Worm (Caenorhabditis elegans) whole organism, L1 larva: ENCODE results near the gene F55A11.6.
A peak's percentile ranks its signal among the peaks of the same experiment; 100 is the strongest.

Source experiments
- C16A3.4 ChIP-seq: fragments of 150-350 bp; optimal IDR thresholded peaks from 2 replicates; lab custom pipeline; 2014; ENCODE audit warnings: missing biosample characterization, missing genetic modification characterization
- C34B4.2 ChIP-seq: sonication (generic microtip); optimal IDR thresholded peaks from 2 replicates; lab custom pipeline; 2017; ENCODE audit warnings: mild to moderate bottlenecking, missing genetic modification characterization, missing compliant biosample characterization
- F16B12.6 ChIP-seq: fragments of 150-350 bp; optimal IDR thresholded peaks from 2 replicates; lab custom pipeline; 2014; ENCODE audit warnings: missing biosample characterization, missing genetic modification characterization
- aly-2 ChIP-seq: fragments of 150-350 bp; optimal IDR thresholded peaks from 2 replicates; lab custom pipeline; 2014; ENCODE audit warnings: missing biosample characterization, missing genetic modification characterization
- ama-1 ChIP-seq: fragments of 150-350 bp; optimal IDR thresholded peaks from 2 replicates; lab custom pipeline; 2014
- blmp-1 ChIP-seq: fragments of 150-350 bp; optimal IDR thresholded peaks from 2 replicates; lab custom pipeline; 2014; ENCODE audit warnings: missing biosample characterization, missing genetic modification characterization
- ceh-82 ChIP-seq, 3 experiments: fragments of 150-350 bp in 1 of 3; sonication (generic microtip) in 2 of 3; optimal IDR thresholded peaks; 2 replicates each; lab custom pipeline; 2014 to 2017; ENCODE audit warnings: missing biosample characterization in 3 of 3, missing genetic modification characterization in 3 of 3
- dsc-1 ChIP-seq: sonication (generic microtip); optimal IDR thresholded peaks from 2 replicates; lab custom pipeline; 2016; ENCODE audit warnings: mild to moderate bottlenecking, missing genetic modification characterization, missing compliant biosample characterization
- efl-1 ChIP-seq, 4 experiments: fragments of 150-350 bp; optimal IDR thresholded peaks in 3 of 4; peaks in 1 of 4; 1 replicate in 1 of 4; 2 replicates in 3 of 4; lab custom pipeline; 2014; ENCODE audit warnings: missing biosample characterization in 2 of 4, missing genetic modification characterization in 2 of 4, missing genetic modification reagents in 2 of 4
- efl-3 ChIP-seq: fragments of 200-800 bp; sonication (Bioruptor generic); optimal IDR thresholded peaks from 2 replicates; lab custom pipeline; 2018; ENCODE audit warnings: mild to moderate bottlenecking, missing genetic modification characterization, missing compliant biosample characterization
- egl-27 ChIP-seq, 2 experiments: fragments of 150-350 bp in 1 of 2; sonication (generic microtip); optimal IDR thresholded peaks; 3 replicates each; lab custom pipeline; 2017 to 2018; ENCODE audit warnings: missing biosample characterization in 2 of 2, missing genetic modification characterization in 2 of 2, missing genetic modification reagents in 2 of 2
- elt-2 ChIP-seq: sonication (generic microtip); optimal IDR thresholded peaks from 2 replicates; lab custom pipeline; 2016; ENCODE audit warnings: missing genetic modification characterization, mild to moderate bottlenecking, inconsistent platforms, missing compliant biosample characterization, missing genetic modification reagents
- fkh-8 ChIP-seq: sonication (generic microtip); optimal IDR thresholded peaks from 2 replicates; lab custom pipeline; 2016; ENCODE audit warnings: mild to moderate bottlenecking, missing genetic modification characterization, missing compliant biosample characterization
- fos-1 ChIP-seq: fragments of 150-350 bp; optimal IDR thresholded peaks from 2 replicates; lab custom pipeline; 2014; ENCODE audit warnings: missing biosample characterization, missing genetic modification characterization
- irx-1 ChIP-seq: sonication (generic microtip); optimal IDR thresholded peaks from 2 replicates; lab custom pipeline; 2016; ENCODE audit warnings: missing genetic modification characterization, missing compliant biosample characterization
- jun-1 ChIP-seq: fragments of 150-350 bp; optimal IDR thresholded peaks from 2 replicates; lab custom pipeline; 2014; ENCODE audit warnings: missing biosample characterization, missing genetic modification reagents, missing genetic modification characterization
- lin-13 ChIP-seq: fragments of 150-350 bp; optimal IDR thresholded peaks from 2 replicates; lab custom pipeline; 2014; ENCODE audit warnings: missing biosample characterization, missing genetic modification reagents, missing genetic modification characterization
- lin-14 ChIP-seq: fragments of 200-800 bp; sonication (Bioruptor generic); optimal IDR thresholded peaks from 2 replicates; lab custom pipeline; 2018; ENCODE audit warnings: mild to moderate bottlenecking, missing genetic modification characterization, moderate library complexity, missing compliant biosample characterization
- lin-35 ChIP-seq, 2 experiments: fragments of 150-350 bp; optimal IDR thresholded peaks; 2 replicates each; lab custom pipeline; 2014; ENCODE audit warnings: missing biosample characterization in 2 of 2, missing genetic modification characterization in 2 of 2, missing genetic modification reagents in 2 of 2
- lsy-2 ChIP-seq, 2 experiments: fragments of 150-350 bp; optimal IDR thresholded peaks; 2 replicates each; lab custom pipeline; 2014; ENCODE audit warnings: missing biosample characterization in 2 of 2, missing genetic modification characterization in 2 of 2
- mef-2 ChIP-seq: fragments of 150-350 bp; optimal IDR thresholded peaks from 2 replicates; lab custom pipeline; 2014; ENCODE audit warnings: missing biosample characterization, missing genetic modification characterization
- nhr-11 ChIP-seq: fragments of 150-350 bp; optimal IDR thresholded peaks from 2 replicates; lab custom pipeline; 2014; ENCODE audit warnings: missing biosample characterization, missing genetic modification characterization
- nhr-19 ChIP-seq: fragments of 200-800 bp; sonication (Bioruptor generic); conservative IDR thresholded peaks from 2 replicates; pipeline ENCODE4 v1.3.6; 2022; ENCODE audit warnings: missing genetic modification characterization, missing compliant biosample characterization
- nhr-20 ChIP-seq: sonication (generic microtip); optimal IDR thresholded peaks from 2 replicates; lab custom pipeline; 2016; ENCODE audit warnings: mild to moderate bottlenecking, missing genetic modification characterization, missing compliant biosample characterization
- nhr-47 ChIP-seq: sonication (generic microtip); optimal IDR thresholded peaks from 2 replicates; lab custom pipeline; 2016; ENCODE audit warnings: mild to moderate bottlenecking, missing genetic modification characterization, moderate library complexity, missing compliant biosample characterization
- nhr-71 ChIP-seq: sonication (generic microtip); optimal IDR thresholded peaks from 2 replicates; lab custom pipeline; 2016; ENCODE audit warnings: mild to moderate bottlenecking, missing genetic modification characterization, moderate library complexity, missing compliant biosample characterization
- nhr-76 ChIP-seq: sonication (generic microtip); optimal IDR thresholded peaks from 2 replicates; lab custom pipeline; 2017; ENCODE audit warnings: missing biosample characterization, missing genetic modification characterization
- nhr-77 ChIP-seq: fragments of 150-350 bp; optimal IDR thresholded peaks from 2 replicates; lab custom pipeline; 2014; ENCODE audit warnings: missing biosample characterization, missing genetic modification characterization
- nhr-85 ChIP-seq: sonication (generic microtip); peaks from one replicate; lab custom pipeline; 2016; ENCODE audit warnings: missing genetic modification characterization, inconsistent platforms, missing compliant biosample characterization
- nhr-90 ChIP-seq: sonication (generic microtip); optimal IDR thresholded peaks from 2 replicates; lab custom pipeline; 2016; ENCODE audit warnings: mild to moderate bottlenecking, missing genetic modification characterization, missing compliant biosample characterization; ENCODE audit not compliant: poor library complexity
- pag-3 ChIP-seq: sonication (generic microtip); optimal IDR thresholded peaks from 2 replicates; lab custom pipeline; 2017; ENCODE audit warnings: missing genetic modification characterization, mild to moderate bottlenecking, missing compliant biosample characterization, antibody characterized with exemption, borderline replicate concordance; ENCODE audit not compliant: insufficient read depth
- pqm-1 ChIP-seq: sonication (generic microtip); optimal IDR thresholded peaks from 3 replicates; lab custom pipeline; 2017; ENCODE audit warnings: missing biosample characterization, missing genetic modification characterization
- rnt-1 ChIP-seq: sonication (generic microtip); optimal IDR thresholded peaks from 2 replicates; lab custom pipeline; 2016; ENCODE audit warnings: mild to moderate bottlenecking, missing genetic modification characterization, moderate library complexity, missing compliant biosample characterization
- skn-1 ChIP-seq: fragments of 150-350 bp; optimal IDR thresholded peaks from 2 replicates; lab custom pipeline; 2014; ENCODE audit warnings: missing biosample characterization, missing genetic modification characterization
- snpc-4 ChIP-seq: fragments of 150-350 bp; optimal IDR thresholded peaks from 2 replicates; lab custom pipeline; 2014; ENCODE audit warnings: missing biosample characterization, missing genetic modification characterization
- snu-23 ChIP-seq: sonication (generic microtip); optimal IDR thresholded peaks from 2 replicates; lab custom pipeline; 2016; ENCODE audit warnings: missing genetic modification characterization, missing compliant biosample characterization
- sup-37 ChIP-seq: fragments of 200-800 bp; sonication (Bioruptor generic); optimal IDR thresholded peaks from 2 replicates; lab custom pipeline; 2018; ENCODE audit warnings: mild to moderate bottlenecking, missing genetic modification characterization, missing compliant biosample characterization
- swsn-7 ChIP-seq: sonication (generic microtip); optimal IDR thresholded peaks from 2 replicates; lab custom pipeline; 2016; ENCODE audit warnings: missing genetic modification characterization, missing compliant biosample characterization
- tbx-2 ChIP-seq: sonication (generic microtip); optimal IDR thresholded peaks from 2 replicates; lab custom pipeline; 2016; ENCODE audit warnings: missing genetic modification characterization, missing compliant biosample characterization
- tlp-1 ChIP-seq: fragments of 150-350 bp; optimal IDR thresholded peaks from 2 replicates; lab custom pipeline; 2014; ENCODE audit warnings: missing biosample characterization, missing genetic modification characterization
- unc-62 ChIP-seq: fragments of 150-350 bp; optimal IDR thresholded peaks from 2 replicates; lab custom pipeline; 2014; ENCODE audit warnings: missing biosample characterization, missing genetic modification reagents, missing genetic modification characterization
- vab-15 ChIP-seq: sonication (generic microtip); optimal IDR thresholded peaks from 2 replicates; lab custom pipeline; 2017; ENCODE audit warnings: missing genotype, mild to moderate bottlenecking, missing genetic modification characterization, missing compliant biosample characterization
- ztf-11 ChIP-seq, 2 experiments: sonication (generic microtip); optimal IDR thresholded peaks; 2 replicates each; lab custom pipeline; 2016 to 2017; ENCODE audit warnings: missing genetic modification characterization in 2 of 2, missing biosample characterization in 1 of 2, missing compliant biosample characterization in 1 of 2

Gene F55A11.6

ce11 chrV:11741078-11741477 is 35.6 kb upstream of the F55A11.6 start:
- TF ChIP-seq nhr-77 (tag; lab: Kevin White, UChicago) (no peak), blmp-1 (tag; lab: Kevin White, UChicago) (peak; percentile 96), vab-15 (no peak)

- no peak for TF ChIP-seq pqm-1 (tag; lab: Kevin White, UChicago)
- TF ChIP-seq nhr-76 (tag; lab: Kevin White, UChicago): no peak
- TF ChIP-seq ceh-82 (tag; optimal IDR thresholded peaks at IDR 0.05; lab: Kevin White, UChicago): no peak
- no peak for TF ChIP-seq lin-35 (GFP tag; optimal IDR thresholded peaks at IDR 0.05; lab: Kevin White, UChicago)
- no peak for TF ChIP-seq lin-14 (GFP tag; lab: Kevin White, UChicago)
- TF ChIP-seq tbx-2 (tag; lab: Kevin White, UChicago): no peak
- no peak for TF ChIP-seq efl-3
- no peak for TF ChIP-seq nhr-20 (tag; lab: Kevin White, UChicago)
- TF ChIP-seq snpc-4 (tag; lab: Kevin White, UChicago): no peak
- no peak for TF ChIP-seq aly-2 (tag; lab: Kevin White, UChicago)
- no peak for TF ChIP-seq snu-23 (GFP tag; lab: Kevin White, UChicago)
- no peak for TF ChIP-seq mef-2 (tag; lab: Kevin White, UChicago)
- TF ChIP-seq rnt-1: peak; percentile 10
- peak; percentile 68 for TF ChIP-seq F16B12.6 (tag; lab: Kevin White, UChicago)
- no peak for TF ChIP-seq nhr-47
- TF ChIP-seq lsy-2 (tag; optimal IDR thresholded peaks at IDR 0.05; lab: Kevin White, UChicago): peak in 1 of 2 experiments; percentile 10
- TF ChIP-seq lin-13 (GFP tag; lab: Kevin White, UChicago): no peak
- no peak for TF ChIP-seq skn-1 (tag; lab: Kevin White, UChicago)
- no peak for TF ChIP-seq efl-1 (optimal IDR thresholded peaks at IDR 0.05; lab: Kevin White, UChicago)
- peak in 1 of 2 experiments; percentile 83 for TF ChIP-seq efl-1 (GFP tag; optimal IDR thresholded peaks at IDR 0.05 in 1 of 2; lab: Kevin White, UChicago)
- no peak for TF ChIP-seq irx-1
- TF ChIP-seq nhr-85: no peak
- TF ChIP-seq dsc-1 (tag; lab: Kevin White, UChicago): no peak
- TF ChIP-seq pag-3 (tag; lab: Kevin White, UChicago): no peak
- no peak for TF ChIP-seq nhr-90 (tag; lab: Kevin White, UChicago)
- no peak for TF ChIP-seq swsn-7 (tag; lab: Kevin White, UChicago)
- TF ChIP-seq fos-1: no peak
- no peak for TF ChIP-seq nhr-11 (tag; lab: Kevin White, UChicago)
- TF ChIP-seq jun-1 (tag; lab: Kevin White, UChicago): no peak
- no peak for TF ChIP-seq C16A3.4 (tag; lab: Kevin White, UChicago)
- TF ChIP-seq C34B4.2 (tag; lab: Kevin White, UChicago): no peak
- TF ChIP-seq ama-1 (lab: Kevin White, UChicago): no peak
- TF ChIP-seq tlp-1: no peak
- no peak for TF ChIP-seq sup-37 (GFP tag; lab: Kevin White, UChicago)
- TF ChIP-seq fkh-8: no peak
Measured at ce11 chrV:11751480-11751879, 25.2 kb upstream of the F55A11.6 start.

- peak; percentile 63 for TF ChIP-seq elt-2
- TF ChIP-seq C34B4.2 (tag; lab: Kevin White, UChicago): no peak
Measured at ce11 chrV:11755848-11756247, 20.8 kb upstream of the F55A11.6 start.

- TF ChIP-seq ztf-11 (tag; optimal IDR thresholded peaks at IDR 0.05; lab: Kevin White, UChicago) (no peak), nhr-19 (GFP tag; lab: Robert Waterston, UW) (no peak), dsc-1 (tag; lab: Kevin White, UChicago) (no peak), lin-14 (GFP tag; lab: Kevin White, UChicago) (no peak), egl-27 (tag; optimal IDR thresholded peaks at IDR 0.05; lab: Kevin White, UChicago) (no peak), lin-35 (GFP tag; optimal IDR thresholded peaks at IDR 0.05; lab: Kevin White, UChicago) (no peak), ama-1 (lab: Kevin White, UChicago) (no peak), nhr-71 (no peak), unc-62 (GFP tag; lab: Kevin White, UChicago) (no peak)
Measured at ce11 chrV:11757358-11757757, 19.3 kb upstream of the F55A11.6 start, which contains the start of gene smoc-1. Gene smoc-1, plus strand, starts transcription at chrV:11757658.
